Fruit fly (Drosophila melanogaster) S2 (cell line): ENCODE data around the gene AIMP2.

Experiments
- CG8478 ChIP-seq: fragments of >200 bp; optimal IDR thresholded peaks from 2 replicates; lab custom pipeline; 2018
- CTCF ChIP-seq, 2 experiments: fragments of >200 bp; optimal IDR thresholded peaks; 2 replicates each; lab custom pipeline; 2018

dm6 chr3L:15593399-15593798 lies 10.0 kb downstream of the AIMP2 start:
- no peak for TF ChIP-seq CG8478 (lab: Kevin White, UChicago)
- TF ChIP-seq CTCF (optimal IDR thresholded peaks at IDR 0.05; lab: Kevin White, UChicago): no peak
